Fruit fly (Drosophila melanogaster) whole organism, prepupa: ENCODE results near the gene Scsalpha2.
A peak's percentile ranks its signal among the peaks of the same experiment; 100 is the strongest.

Source experiments
- CG11902 ChIP-seq: fragments of 200-800 bp; sonication (Bioruptor generic); optimal IDR thresholded peaks from 3 replicates; lab custom pipeline; 2016; ENCODE audit warnings: missing biosample characterization, missing genetic modification characterization
- CG15336 ChIP-seq: fragments of 200-800 bp; sonication (Bioruptor generic); IDR thresholded peaks from 2 replicates; pipeline ENCODE4 v1.3.6; 2022; ENCODE audit warnings: missing biosample characterization, missing genetic modification characterization
- CG32006 ChIP-seq: fragments of 200-800 bp; sonication (Bioruptor generic); optimal IDR thresholded peaks from 3 replicates; lab custom pipeline; 2017; ENCODE audit warnings: missing biosample characterization, mild to moderate bottlenecking, missing genetic modification characterization
- CG34406 ChIP-seq: fragments of 200-800 bp; sonication (Bioruptor generic); optimal IDR thresholded peaks from 3 replicates; lab custom pipeline; 2016; ENCODE audit warnings: missing biosample characterization, missing genetic modification characterization
- CG7368 ChIP-seq: fragments of 200-800 bp; sonication (Bioruptor generic); optimal IDR thresholded peaks from 3 replicates; lab custom pipeline; 2016; ENCODE audit warnings: missing biosample characterization, missing genetic modification characterization
- Ets96B ChIP-seq: fragments of 200-800 bp; optimal IDR thresholded peaks from 2 replicates; lab custom pipeline; 2019; ENCODE audit warnings: missing biosample characterization, mild to moderate bottlenecking, missing genetic modification characterization, moderate library complexity
- Hr4 ChIP-seq: fragments of 200-800 bp; sonication (Bioruptor generic); optimal IDR thresholded peaks from 3 replicates; lab custom pipeline; 2016; ENCODE audit warnings: missing biosample characterization, missing genetic modification characterization
- Lpt ChIP-seq: fragments of 200-800 bp; sonication (Bioruptor generic); optimal IDR thresholded peaks from 3 replicates; lab custom pipeline; 2016; ENCODE audit warnings: missing biosample characterization, missing genetic modification characterization
- OdsH ChIP-seq: fragments of 200-800 bp; sonication (Bioruptor generic); optimal IDR thresholded peaks from 3 replicates; lab custom pipeline; 2016; ENCODE audit warnings: missing biosample characterization, missing genetic modification characterization
- Smox ChIP-seq: fragments of 200-800 bp; sonication (Bioruptor generic); optimal IDR thresholded peaks from 3 replicates; lab custom pipeline; 2016; ENCODE audit warnings: missing biosample characterization, missing genetic modification characterization
- eg ChIP-seq: fragments of 200-800 bp; sonication (Bioruptor generic); IDR thresholded peaks from 3 replicates; pipeline ENCODE4 v1.3.6; 2022; ENCODE audit warnings: missing biosample characterization, missing genetic modification characterization

DNA sequence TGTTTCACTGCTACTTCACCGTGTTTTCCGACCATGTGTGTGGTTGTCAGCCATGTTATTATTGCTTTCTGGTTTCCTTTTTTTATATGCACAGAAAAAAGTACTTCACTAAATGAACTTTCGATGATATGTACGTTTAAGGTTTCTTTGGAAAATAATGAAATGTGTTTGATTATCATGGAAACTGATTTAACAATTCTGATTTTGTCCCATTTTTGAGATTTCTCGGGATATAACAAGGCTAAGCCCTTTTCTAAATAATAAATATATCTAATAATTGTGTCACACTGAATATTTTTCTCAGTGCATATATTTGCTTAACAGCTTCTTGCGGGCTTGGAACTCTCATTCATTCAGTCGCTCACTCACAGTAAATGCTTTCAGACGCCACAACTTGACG is 29.5 kb upstream of the Scsalpha2 start:
- TF ChIP-seq CG11902 (GFP tag; lab: Kevin White, UChicago) (no peak), eg (GFP tag; lab: Robert Waterston, UW) (no peak), Lpt (GFP tag; lab: Kevin White, UChicago) (no peak), CG34406 (GFP tag; lab: Kevin White, UChicago) (no peak), OdsH (GFP tag; lab: Kevin White, UChicago) (no peak), CG7368 (no peak), Ets96B (tag; lab: Kevin White, UChicago) (peak; percentile 28), Smox (GFP tag; lab: Kevin White, UChicago) (peak; percentile 5), Hr4 (GFP tag; lab: Kevin White, UChicago) (no peak), CG15336 (GFP tag; lab: Robert Waterston, UW) (0 out of 2 replicates have a peak, but pooled peaks have one; percentile 18), CG32006 (GFP tag; lab: Kevin White, UChicago) (peak; percentile 23)
